Worm (Caenorhabditis elegans): ENCODE measurements around the gene ugt-14.

The ugt-14 gene

DNA sequence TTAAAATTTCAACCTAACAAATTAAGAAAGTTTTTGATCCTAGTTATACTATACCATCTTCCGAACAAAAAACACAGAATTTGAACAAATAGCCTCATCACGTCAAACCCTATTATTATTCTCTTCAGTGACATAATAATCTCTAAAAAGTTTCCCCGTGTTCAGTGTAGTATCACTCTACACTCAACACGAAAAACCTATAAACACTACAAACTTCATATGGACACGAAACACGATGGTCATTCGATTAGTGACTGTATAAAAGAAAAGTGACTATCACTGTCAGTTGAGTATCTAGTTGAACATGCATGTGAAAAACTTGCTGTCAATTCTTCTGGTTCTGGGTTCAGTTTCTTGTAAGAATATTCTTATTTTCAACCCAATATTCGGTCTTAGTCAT is 2.4 kb upstream of the ugt-14 start, which contains the start of gene ugt-8:
ugt-8 (plus strand) TSS at position 235 of the 400 bp plus-strand sequence.
- no peak for TF ChIP-seq nhr-12 (tag; optimal IDR thresholded peaks at IDR 0.05)
- TF ChIP-seq flh-1 (GFP tag; optimal IDR thresholded peaks at IDR 0.05), result no peak
- TF ChIP-seq drap-1 (GFP tag; optimal IDR thresholded peaks at IDR 0.05), result no peak
- no peak for TF ChIP-seq ceh-39 (tag; optimal IDR thresholded peaks at IDR 0.05)
- TF ChIP-seq M03D4.4 (tag; optimal IDR thresholded peaks at IDR 0.05), result no peak

DNA sequence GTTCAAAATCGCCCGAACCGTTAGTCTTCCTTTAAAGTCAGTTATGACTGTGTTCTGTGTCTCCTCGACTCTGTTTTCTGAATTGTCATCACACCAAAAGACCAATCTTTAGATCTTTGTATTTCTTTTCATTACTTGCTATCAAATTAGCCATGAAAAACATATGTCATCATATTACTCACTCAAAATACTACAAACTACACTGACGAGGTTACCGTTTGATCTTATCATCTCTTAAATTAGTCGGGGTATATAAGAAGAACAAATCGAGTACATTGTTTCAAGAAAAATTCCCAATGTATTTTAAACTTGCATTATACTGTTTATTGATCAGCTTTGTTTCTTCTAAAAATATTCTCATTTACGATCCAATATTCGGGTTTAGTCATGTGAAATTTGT is 2.5 kb downstream of the ugt-14 start, which contains the start of gene ugt-13:
ugt-13 (plus strand) TSS at position 294 of the 400 bp plus-strand sequence.
- TF ChIP-seq lin-32 (GFP tag; optimal IDR thresholded peaks at IDR 0.05) (no peak), ceh-39 (tag; optimal IDR thresholded peaks at IDR 0.05) (no peak), M03D4.4 (tag; optimal IDR thresholded peaks at IDR 0.05) (no peak), ces-1 (GFP tag; optimal IDR thresholded peaks at IDR 0.05) (no peak), tbx-8 (GFP tag; optimal IDR thresholded peaks at IDR 0.05) (no peak), nhr-76 (tag; optimal IDR thresholded peaks at IDR 0.05) (no peak), nhr-237 (tag; optimal IDR thresholded peaks at IDR 0.05) (no peak), nhr-28 (tag; optimal IDR thresholded peaks at IDR 0.05) (no peak), pha-4 (tag; optimal IDR thresholded peaks at IDR 0.05) (no peak)

DNA sequence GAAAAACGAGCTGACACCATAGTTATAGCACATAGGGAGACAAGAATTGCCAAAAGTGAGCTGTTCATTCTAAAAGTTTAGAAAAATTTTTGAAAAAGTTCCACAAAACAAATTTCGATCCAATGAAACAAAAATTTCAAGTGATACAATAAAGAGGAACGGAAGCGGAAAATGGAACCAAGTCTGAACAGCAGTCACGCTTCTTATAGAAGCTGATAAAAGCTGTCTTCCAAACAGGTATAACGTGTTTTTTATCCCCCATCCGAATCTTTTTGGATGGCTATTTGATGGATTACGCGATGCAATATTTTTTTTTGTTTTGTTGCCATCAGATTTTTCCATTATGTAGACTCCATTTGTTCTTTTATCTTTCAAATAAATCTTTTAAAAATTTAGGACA is 6.3 kb downstream of the ugt-14 start, which contains the start of gene H23N18.5:
H23N18.5 (minus strand) TSS at position 69 of the 400 bp plus-strand sequence.
- TF ChIP-seq elt-1 (tag; optimal IDR thresholded peaks at IDR 0.05; ENCODE audit: borderline replicate concordance, insufficient read depth) (peak; percentile 0), M03D4.4 (tag; optimal IDR thresholded peaks at IDR 0.05) (no peak)

DNA sequence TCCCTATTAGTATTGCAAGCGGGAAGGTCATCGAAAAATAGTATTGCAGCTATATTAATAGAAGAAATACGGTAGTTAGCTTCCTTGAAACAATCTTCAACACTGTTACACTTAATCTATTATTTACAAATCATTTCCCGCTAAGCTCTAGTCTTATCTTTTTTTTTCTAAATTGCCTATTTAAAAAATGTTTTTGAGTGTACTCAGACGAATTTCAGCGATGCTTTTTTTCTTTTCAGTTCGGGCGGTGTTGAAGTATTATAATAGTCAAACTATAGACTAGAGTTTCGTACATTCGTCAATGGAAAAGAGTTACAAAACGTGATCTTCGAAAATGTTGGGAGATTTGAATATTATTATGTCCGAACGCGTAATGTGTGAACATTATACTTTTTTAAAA is 7.8 kb downstream of the ugt-14 start:
- TF ChIP-seq snpc-4 (tag; optimal IDR thresholded peaks at IDR 0.05) (no peak), blmp-1 (tag; optimal IDR thresholded peaks at IDR 0.05) (no peak), bed-3 (GFP tag; optimal IDR thresholded peaks at IDR 0.05) (no peak), lsy-2 (tag; optimal IDR thresholded peaks at IDR 0.05) (no peak), M03D4.4 (tag; optimal IDR thresholded peaks at IDR 0.05) (no peak), nhr-12 (tag; optimal IDR thresholded peaks at IDR 0.05) (no peak), pha-4 (tag; optimal IDR thresholded peaks at IDR 0.05) (no peak), sptf-1 (tag; optimal IDR thresholded peaks at IDR 0.05) (no peak), ceh-43 (GFP tag; optimal IDR thresholded peaks at IDR 0.05) (no peak), ceh-39 (tag; optimal IDR thresholded peaks at IDR 0.05) (no peak)

DNA sequence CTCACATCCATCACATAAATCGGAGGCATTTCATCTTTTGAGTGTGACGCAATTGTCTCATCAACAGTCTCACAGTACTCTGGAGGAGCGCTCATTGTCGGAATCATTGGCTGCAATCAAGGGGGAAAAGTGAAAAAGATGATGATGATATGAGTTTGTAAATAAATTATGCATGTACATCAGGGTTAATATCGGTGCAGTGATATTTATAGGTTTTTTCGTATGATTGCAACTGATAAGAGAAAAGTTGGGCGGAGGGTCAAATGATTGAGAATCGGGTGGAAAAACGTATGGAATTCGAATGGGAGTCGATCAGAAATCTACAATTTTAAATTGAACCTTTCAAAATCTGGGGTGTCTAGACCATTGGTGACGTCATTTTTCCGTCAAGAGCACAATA is 8.8 kb downstream of the ugt-14 start, which contains the start of gene H23N18.6:
H23N18.6 (minus strand) TSS at position 201 of the 400 bp plus-strand sequence.
- TF ChIP-seq elt-3 (tag; optimal IDR thresholded peaks at IDR 0.05), result no peak
- no peak for TF ChIP-seq tbx-8 (GFP tag; optimal IDR thresholded peaks at IDR 0.05)
- no peak for TF ChIP-seq ces-1 (GFP tag; optimal IDR thresholded peaks at IDR 0.05)
- no peak for TF ChIP-seq ceh-43 (GFP tag; optimal IDR thresholded peaks at IDR 0.05)
- TF ChIP-seq ceh-39 (tag; optimal IDR thresholded peaks at IDR 0.05), result no peak
- TF ChIP-seq unc-39 (tag; optimal IDR thresholded peaks at IDR 0.05), result no peak
- TF ChIP-seq blmp-1 (tag; optimal IDR thresholded peaks at IDR 0.05), result no peak
- TF ChIP-seq ham-2 (GFP tag; optimal IDR thresholded peaks at IDR 0.05), result no peak
- no peak for TF ChIP-seq drap-1 (GFP tag; optimal IDR thresholded peaks at IDR 0.05)
- no peak for TF ChIP-seq lsy-2 (tag; optimal IDR thresholded peaks at IDR 0.05)
- no peak for TF ChIP-seq M03D4.4 (tag; optimal IDR thresholded peaks at IDR 0.05)

DNA sequence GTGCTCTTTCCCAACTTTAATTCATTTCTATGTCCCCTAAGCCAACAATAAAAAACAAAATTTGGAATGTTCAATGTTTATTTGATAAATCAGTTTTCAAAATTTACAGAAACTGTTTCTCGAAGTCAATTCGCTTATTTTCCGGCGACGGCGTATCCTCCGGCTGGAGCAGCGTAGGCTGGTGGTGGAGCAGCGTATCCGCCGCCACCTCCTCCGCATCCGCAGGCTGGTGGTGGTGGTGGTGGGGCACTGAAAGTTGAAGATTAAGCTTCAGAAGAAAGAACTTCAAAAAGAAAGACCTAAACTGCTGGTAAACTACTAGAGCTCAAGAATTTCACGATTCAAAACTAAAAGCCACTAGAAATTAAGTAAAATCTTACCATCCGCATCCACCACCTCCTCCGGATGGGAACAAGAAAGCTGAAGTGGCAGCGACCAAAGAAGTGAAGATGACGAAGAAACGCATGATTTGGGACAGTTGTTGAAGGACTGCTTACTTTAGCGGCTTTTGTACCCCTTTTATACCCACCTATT is 12.1 kb downstream of the ugt-14 start, which contains the start of gene C02E7.7:
C02E7.7 (minus strand) TSS at position 484 of the 534 bp plus-strand sequence.
- TF ChIP-seq snpc-4 (tag; optimal IDR thresholded peaks at IDR 0.05) (no peak), ham-2 (GFP tag; optimal IDR thresholded peaks at IDR 0.05) (no peak), mab-5 (tag; optimal IDR thresholded peaks at IDR 0.05) (no peak), unc-120 (tag; optimal IDR thresholded peaks at IDR 0.05; ENCODE audit: poor library complexity, severe bottlenecking) (no peak), pha-4 (tag; optimal IDR thresholded peaks at IDR 0.05) (no peak), lin-13 (tag; optimal IDR thresholded peaks at IDR 0.05) (no peak), hlh-1 (tag; optimal IDR thresholded peaks at IDR 0.05) (no peak), lsy-2 (tag; optimal IDR thresholded peaks at IDR 0.05) (no peak), zip-8 (tag; optimal IDR thresholded peaks at IDR 0.05) (no peak), bed-3 (GFP tag; optimal IDR thresholded peaks at IDR 0.05) (no peak), sem-2 (GFP tag; optimal IDR thresholded peaks at IDR 0.05) (no peak), blmp-1 (tag; optimal IDR thresholded peaks at IDR 0.05) (no peak), cnd-1 (tag; optimal IDR thresholded peaks at IDR 0.05) (no peak), nhr-237 (tag; optimal IDR thresholded peaks at IDR 0.05) (no peak)
